Worm (Caenorhabditis elegans) whole organism, L3 larva: ENCODE results near the gene T04G9.4.

Experiments used
- R02D3.7 ChIP-seq: fragments of 150-350 bp; optimal IDR thresholded peaks from 2 replicates; lab custom pipeline; 2014; ENCODE audit warnings: missing biosample characterization, missing genetic modification characterization
- ama-1 ChIP-seq: fragments of 150-350 bp; optimal IDR thresholded peaks from 2 replicates; lab custom pipeline; 2018
- daf-12 ChIP-seq: fragments of 150-350 bp; optimal IDR thresholded peaks from 2 replicates; lab custom pipeline; 2014; ENCODE audit warnings: missing biosample characterization, missing genetic modification reagents, missing genetic modification characterization
- elt-2 ChIP-seq: sonication (generic microtip); optimal IDR thresholded peaks from 2 replicates; lab custom pipeline; 2016; ENCODE audit warnings: missing genetic modification reagents, mild to moderate bottlenecking, missing genetic modification characterization, missing compliant biosample characterization
- jun-1 ChIP-seq: fragments of 150-350 bp; optimal IDR thresholded peaks from 2 replicates; lab custom pipeline; 2014; ENCODE audit warnings: missing biosample characterization, missing genetic modification reagents, missing genetic modification characterization
- mdl-1 ChIP-seq: fragments of 150-350 bp; optimal IDR thresholded peaks from 2 replicates; lab custom pipeline; 2014; ENCODE audit warnings: missing biosample characterization, missing genetic modification characterization
- nhr-43 ChIP-seq: sonication (generic microtip); optimal IDR thresholded peaks from 2 replicates; lab custom pipeline; 2016; ENCODE audit warnings: mild to moderate bottlenecking, missing genetic modification characterization, missing compliant biosample characterization; ENCODE audit not compliant: poor library complexity, severe bottlenecking
- nhr-67 ChIP-seq: fragments of 150-350 bp; optimal IDR thresholded peaks from 2 replicates; lab custom pipeline; 2014; ENCODE audit warnings: missing biosample characterization, missing genetic modification characterization
- skn-1 ChIP-seq: fragments of 150-350 bp; optimal IDR thresholded peaks from 2 replicates; lab custom pipeline; 2014; ENCODE audit warnings: missing biosample characterization, missing genetic modification characterization
- unc-39 ChIP-seq: sonication (generic microtip); optimal IDR thresholded peaks from 4 replicates; lab custom pipeline; 2017; ENCODE audit warnings: missing biosample characterization, missing genetic modification characterization
- ztf-4 ChIP-seq: fragments of 150-350 bp; optimal IDR thresholded peaks from 2 replicates; lab custom pipeline; 2014; ENCODE audit warnings: missing biosample characterization, missing genetic modification characterization

- TF ChIP-seq nhr-43 (tag; lab: Kevin White, UChicago) (no peak), unc-39 (tag; lab: Kevin White, UChicago) (no peak), ztf-4 (tag; lab: Kevin White, UChicago) (no peak), jun-1 (tag; lab: Kevin White, UChicago) (no peak), daf-12 (tag; lab: Kevin White, UChicago) (no peak), mdl-1 (tag; lab: Kevin White, UChicago) (no peak), ama-1 (no peak), skn-1 (no peak), nhr-67 (no peak), elt-2 (tag; lab: Kevin White, UChicago) (peak; percentile 87), R02D3.7 (tag; lab: Kevin White, UChicago) (no peak)
Measured at ce11 chrX:815929-816328, 43.7 kb downstream of the T04G9.4 start, which contains the start of gene ifd-2.
